Worm (Caenorhabditis elegans): ENCODE measurements around the gene ncr-1.

- TF ChIP-seq med-1 (GFP tag; optimal IDR thresholded peaks at IDR 0.05; ENCODE audit: insufficient read depth): no peak
- no peak for TF ChIP-seq ztf-23 (GFP tag; IDR thresholded peaks at IDR 0.05)
- TF ChIP-seq flt-1 (GFP tag; IDR thresholded peaks at IDR 0.05): no peak
- no peak for TF ChIP-seq klf-2 (GFP tag; conservative IDR thresholded peaks at IDR 0.05)
These were observed 40.4 kb downstream of the ncr-1 start, which contains the start of gene mltn-13 for ce11 chrX:4448283-4448682.

Measured in whole organism, midembryonic.